Worm (Caenorhabditis elegans) whole organism, early embryonic: Measurements from ENCODE around the gene cgh-1.

Experiments used
- B0310.2 ChIP-seq: sonication (generic microtip); optimal IDR thresholded peaks from 2 replicates; lab custom pipeline; 2016; ENCODE audit warnings: mild to moderate bottlenecking, missing genetic modification characterization, missing compliant biosample characterization
- ama-1 ChIP-seq: fragments of 150-350 bp; optimal IDR thresholded peaks from 2 replicates; lab custom pipeline; 2014
- ceh-13 ChIP-seq: fragments of 200-800 bp; sonication (Bioruptor generic); optimal IDR thresholded peaks from 2 replicates; lab custom pipeline; 2018; ENCODE audit warnings: mild to moderate bottlenecking, missing genetic modification characterization, missing compliant biosample characterization
- ets-7 ChIP-seq: sonication (generic microtip); optimal IDR thresholded peaks from 2 replicates; lab custom pipeline; 2016; ENCODE audit warnings: missing genotype, missing genetic modification characterization, missing compliant biosample characterization
- flt-1 ChIP-seq: fragments of 200-800 bp; sonication (Bioruptor generic); IDR thresholded peaks from 2 replicates; pipeline ENCODE4 v1.3.6; 2022; ENCODE audit warnings: missing genetic modification characterization, missing compliant biosample characterization
- hmbx-1 ChIP-seq: sonication (generic microtip); optimal IDR thresholded peaks from 2 replicates; lab custom pipeline; 2016; ENCODE audit warnings: mild to moderate bottlenecking, missing genetic modification characterization, missing compliant biosample characterization
- hmg-4 ChIP-seq: fragments of 200-800 bp; sonication (Bioruptor generic); optimal IDR thresholded peaks from 2 replicates; lab custom pipeline; 2018; ENCODE audit warnings: mild to moderate bottlenecking, missing genetic modification characterization, missing compliant biosample characterization
- hnd-1 ChIP-seq: sonication (generic microtip); optimal IDR thresholded peaks from 2 replicates; lab custom pipeline; 2016; ENCODE audit warnings: missing genetic modification characterization, missing compliant biosample characterization
- pes-1 ChIP-seq: fragments of 200-800 bp; sonication (Bioruptor generic); IDR thresholded peaks from 2 replicates; pipeline ENCODE4 v1.3.6; 2022; ENCODE audit warnings: missing genetic modification reagents, missing genetic modification characterization, missing compliant biosample characterization

DNA sequence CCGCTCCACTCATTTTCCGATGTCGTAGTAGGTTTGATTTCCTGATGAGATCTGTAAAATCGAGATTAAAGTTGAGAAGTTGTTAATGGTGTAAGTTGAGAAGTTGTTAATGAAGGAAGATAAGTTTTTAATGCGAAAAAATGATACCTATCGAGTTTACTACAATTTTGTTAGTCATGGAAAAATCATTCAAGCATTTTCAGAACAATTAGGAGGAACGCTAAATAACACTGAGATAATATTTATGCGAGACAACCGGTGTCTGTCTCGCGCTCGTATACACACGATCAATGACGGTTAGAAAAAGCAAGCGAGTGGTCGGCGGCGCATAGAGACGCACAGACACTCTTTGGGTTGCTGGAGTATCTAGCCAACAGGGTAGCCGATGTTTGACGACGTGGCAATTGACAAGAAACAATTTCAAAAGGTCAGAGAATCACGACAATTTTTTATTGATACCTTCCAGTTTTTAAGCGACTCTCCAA lies at the start of gene cgh-1:
- no peak for TF ChIP-seq ama-1 (lab: Kevin White, UChicago)
- TF ChIP-seq hmbx-1 (tag; lab: Kevin White, UChicago), result no peak
- no peak for TF ChIP-seq ets-7 (tag; lab: Kevin White, UChicago)
- TF ChIP-seq hnd-1 (tag; lab: Kevin White, UChicago), result no peak
- TF ChIP-seq hmg-4 (GFP tag; lab: Kevin White, UChicago), result no peak
- TF ChIP-seq pes-1 (GFP tag; lab: Robert Waterston, UW), result no peak
- TF ChIP-seq ceh-13 (GFP tag; lab: Kevin White, UChicago), result no peak
- TF ChIP-seq flt-1 (GFP tag; lab: Robert Waterston, UW), result no peak
- TF ChIP-seq B0310.2 (tag; lab: Kevin White, UChicago), result no peak
